Worm (Caenorhabditis elegans) whole organism, L4 larva: Measurements from ENCODE around the gene attf-5.
A peak's percentile ranks its signal among the peaks of the same experiment; 100 is the strongest.

Experiments
- ZK546.5 ChIP-seq, 2 experiments: sonication (generic microtip); optimal IDR thresholded peaks; 2 replicates each; lab custom pipeline; 2017; ENCODE audit warnings: missing biosample characterization in 2 of 2, missing genetic modification characterization in 2 of 2
- ama-1 ChIP-seq: fragments of 150-350 bp; optimal IDR thresholded peaks from 2 replicates; lab custom pipeline; 2014; ENCODE audit warnings: inconsistent platforms, mixed read lengths
- ceh-44 ChIP-seq: fragments of 200-800 bp; sonication (Bioruptor generic); IDR thresholded peaks from 2 replicates; pipeline ENCODE4 v1.3.6; 2022; ENCODE audit warnings: missing genetic modification reagents, missing genetic modification characterization, missing compliant biosample characterization
- fkh-10 ChIP-seq: fragments of 150-350 bp; optimal IDR thresholded peaks from 2 replicates; lab custom pipeline; 2014; ENCODE audit warnings: missing biosample characterization, missing genetic modification reagents, missing genetic modification characterization
- mes-2 ChIP-seq: sonication (generic microtip); optimal IDR thresholded peaks from 2 replicates; lab custom pipeline; 2016; ENCODE audit warnings: missing genotype, mild to moderate bottlenecking, missing genetic modification characterization, missing compliant biosample characterization; ENCODE audit not compliant: poor library complexity, severe bottlenecking
- nhr-11 ChIP-seq: fragments of 150-350 bp; optimal IDR thresholded peaks from 2 replicates; lab custom pipeline; 2014; ENCODE audit warnings: missing biosample characterization, missing genetic modification characterization
- nhr-25 ChIP-seq: sonication (generic microtip); optimal IDR thresholded peaks from 2 replicates; lab custom pipeline; 2017; ENCODE audit warnings: missing genetic modification characterization, mild to moderate bottlenecking, missing compliant biosample characterization, antibody characterized with exemption, moderate library complexity, borderline replicate concordance; ENCODE audit not compliant: insufficient read depth
- pqm-1 ChIP-seq: sonication (generic microtip); optimal IDR thresholded peaks from 2 replicates; lab custom pipeline; 2017; ENCODE audit warnings: missing biosample characterization, missing genetic modification characterization
- set-16 ChIP-seq: fragments of 200-800 bp; sonication (Bioruptor generic); IDR thresholded peaks from 2 replicates; pipeline ENCODE4 v1.3.6; 2022; ENCODE audit warnings: missing genetic modification reagents, missing genetic modification characterization, missing compliant biosample characterization
- unc-62 ChIP-seq, 3 experiments: fragments of 150-350 bp in 1 of 3; sonication (generic microtip); optimal IDR thresholded peaks in 2 of 3; peaks in 1 of 3; 1 replicate in 1 of 3; 2 replicates in 2 of 3; lab custom pipeline; 2014 to 2017; ENCODE audit warnings: missing biosample characterization in 3 of 3, missing genetic modification characterization in 3 of 3, missing genetic modification reagents in 3 of 3, missing genotype in 1 of 3
- zfp-2 ChIP-seq: sonication (generic microtip); optimal IDR thresholded peaks from 2 replicates; lab custom pipeline; 2016; ENCODE audit warnings: mild to moderate bottlenecking, missing genetic modification characterization, missing compliant biosample characterization
- zfp-3 ChIP-seq: fragments of 200-800 bp; sonication (Bioruptor generic); conservative IDR thresholded peaks from 2 replicates; pipeline ENCODE4 v1.3.6; 2022; ENCODE audit warnings: missing genetic modification reagents, missing genetic modification characterization, missing compliant biosample characterization

ce11 chrX:789848-790247 lies 1.7 kb downstream of the attf-5 start:
- no peak for TF ChIP-seq fkh-10
- TF ChIP-seq mes-2 (tag; lab: Kevin White, UChicago), result no peak
- TF ChIP-seq ceh-44 (GFP tag; lab: Robert Waterston, UW), result no peak
- no peak for TF ChIP-seq nhr-11
- no peak for TF ChIP-seq pqm-1 (tag; lab: Kevin White, UChicago)
- TF ChIP-seq zfp-2 (tag; lab: Kevin White, UChicago), result no peak
- TF ChIP-seq ZK546.5 (tag; optimal IDR thresholded peaks at IDR 0.05; lab: Kevin White, UChicago), result no peak
- TF ChIP-seq ama-1 (lab: Kevin White, UChicago), result no peak
- no peak for TF ChIP-seq zfp-3
- peak in 1 of 2 experiments; percentile 94 for TF ChIP-seq unc-62 (GFP tag; optimal IDR thresholded peaks at IDR 0.05 in 1 of 2; lab: Kevin White, UChicago)
- no peak for TF ChIP-seq unc-62 (tag; optimal IDR thresholded peaks at IDR 0.05; lab: Kevin White, UChicago)
- TF ChIP-seq set-16 (GFP tag; lab: Robert Waterston, UW), result no peak
- TF ChIP-seq nhr-25 (tag; lab: Kevin White, UChicago), result no peak
